Worm (Caenorhabditis elegans) whole organism, L3 larva: ENCODE data around the gene sra-34.

Experiments used
- R02D3.7 ChIP-seq: fragments of 150-350 bp; optimal IDR thresholded peaks from 2 replicates; lab custom pipeline; 2014; ENCODE audit warnings: missing biosample characterization, missing genetic modification characterization
- ama-1 ChIP-seq: fragments of 150-350 bp; optimal IDR thresholded peaks from 2 replicates; lab custom pipeline; 2018
- ceh-16 ChIP-seq: sonication (generic microtip); optimal IDR thresholded peaks from 2 replicates; lab custom pipeline; 2017; ENCODE audit warnings: missing biosample characterization, missing genetic modification characterization
- ceh-82 ChIP-seq: fragments of 150-350 bp; optimal IDR thresholded peaks from 2 replicates; lab custom pipeline; 2014; ENCODE audit warnings: missing biosample characterization, missing genetic modification characterization
- ceh-9 ChIP-seq: sonication (generic microtip); optimal IDR thresholded peaks from 2 replicates; lab custom pipeline; 2018; ENCODE audit warnings: missing biosample characterization, missing genetic modification characterization
- daf-12 ChIP-seq: fragments of 150-350 bp; optimal IDR thresholded peaks from 2 replicates; lab custom pipeline; 2014; ENCODE audit warnings: missing biosample characterization, missing genetic modification reagents, missing genetic modification characterization
- elt-1 ChIP-seq: fragments of 150-350 bp; optimal IDR thresholded peaks from 2 replicates; lab custom pipeline; 2014; ENCODE audit warnings: missing biosample characterization, missing genetic modification characterization
- elt-2 ChIP-seq: sonication (generic microtip); optimal IDR thresholded peaks from 2 replicates; lab custom pipeline; 2016; ENCODE audit warnings: missing genetic modification reagents, mild to moderate bottlenecking, missing genetic modification characterization, missing compliant biosample characterization
- elt-3 ChIP-seq, 3 experiments: fragments of 150-350 bp in 1 of 3; sonication (generic microtip) in 2 of 3; optimal IDR thresholded peaks; 2 replicates in 2 of 3; 4 replicates in 1 of 3; lab custom pipeline; 2014 to 2017; ENCODE audit warnings: missing biosample characterization in 3 of 3, missing genetic modification characterization in 3 of 3
- eor-1 ChIP-seq, 2 experiments: fragments of 150-350 bp; optimal IDR thresholded peaks; 2 replicates each; lab custom pipeline; 2014 to 2018; ENCODE audit warnings: missing biosample characterization in 2 of 2, missing genetic modification characterization in 2 of 2
- fkh-10 ChIP-seq: sonication (generic microtip); optimal IDR thresholded peaks from 2 replicates; lab custom pipeline; 2017; ENCODE audit warnings: missing biosample characterization, missing genetic modification reagents, missing genetic modification characterization
- fkh-2 ChIP-seq: fragments of 150-350 bp; optimal IDR thresholded peaks from 2 replicates; lab custom pipeline; 2014; ENCODE audit warnings: missing biosample characterization, missing genetic modification reagents, missing genetic modification characterization
- fos-1 ChIP-seq: fragments of 150-350 bp; optimal IDR thresholded peaks from 2 replicates; lab custom pipeline; 2014; ENCODE audit warnings: missing biosample characterization, missing genetic modification characterization
- hmg-11 ChIP-seq: sonication (generic microtip); optimal IDR thresholded peaks from 2 replicates; lab custom pipeline; 2016; ENCODE audit warnings: missing genetic modification characterization, missing compliant biosample characterization
- jun-1 ChIP-seq: fragments of 150-350 bp; optimal IDR thresholded peaks from 2 replicates; lab custom pipeline; 2014; ENCODE audit warnings: missing biosample characterization, missing genetic modification reagents, missing genetic modification characterization
- lin-15B ChIP-seq: fragments of 150-350 bp; optimal IDR thresholded peaks from 2 replicates; lab custom pipeline; 2014; ENCODE audit warnings: missing biosample characterization, missing genetic modification characterization
- lin-39 ChIP-seq: fragments of 150-350 bp; optimal IDR thresholded peaks from 2 replicates; lab custom pipeline; 2018; ENCODE audit warnings: missing biosample characterization, missing genetic modification reagents, missing genetic modification characterization
- lsy-12 ChIP-seq: sonication (generic microtip); optimal IDR thresholded peaks from 2 replicates; lab custom pipeline; 2016; ENCODE audit warnings: mild to moderate bottlenecking, missing genetic modification characterization, missing compliant biosample characterization
- mdl-1 ChIP-seq: fragments of 150-350 bp; optimal IDR thresholded peaks from 2 replicates; lab custom pipeline; 2014; ENCODE audit warnings: missing biosample characterization, missing genetic modification characterization
- nfya-1 ChIP-seq: sonication (generic microtip); optimal IDR thresholded peaks from 2 replicates; lab custom pipeline; 2017; ENCODE audit warnings: missing genetic modification characterization, mild to moderate bottlenecking, missing compliant biosample characterization, antibody characterized with exemption, moderate library complexity; ENCODE audit not compliant: insufficient read depth
- nhr-11 ChIP-seq: fragments of 150-350 bp; optimal IDR thresholded peaks from 2 replicates; lab custom pipeline; 2014; ENCODE audit warnings: missing biosample characterization, missing genetic modification characterization
- nhr-12 ChIP-seq: fragments of 150-350 bp; optimal IDR thresholded peaks from 2 replicates; lab custom pipeline; 2014; ENCODE audit warnings: missing biosample characterization, missing genetic modification characterization
- nhr-23 ChIP-seq: fragments of 150-350 bp; optimal IDR thresholded peaks from 2 replicates; lab custom pipeline; 2014; ENCODE audit warnings: missing biosample characterization, missing genetic modification reagents, missing genetic modification characterization
- nhr-237 ChIP-seq: fragments of 150-350 bp; optimal IDR thresholded peaks from 2 replicates; lab custom pipeline; 2014; ENCODE audit warnings: missing biosample characterization, missing genetic modification characterization
- nhr-28 ChIP-seq: fragments of 150-350 bp; optimal IDR thresholded peaks from 2 replicates; lab custom pipeline; 2014; ENCODE audit warnings: missing biosample characterization, missing genetic modification characterization
- nhr-43 ChIP-seq: sonication (generic microtip); optimal IDR thresholded peaks from 2 replicates; lab custom pipeline; 2016; ENCODE audit warnings: mild to moderate bottlenecking, missing genetic modification characterization, missing compliant biosample characterization; ENCODE audit not compliant: poor library complexity, severe bottlenecking
- nhr-67 ChIP-seq: fragments of 150-350 bp; optimal IDR thresholded peaks from 2 replicates; lab custom pipeline; 2014; ENCODE audit warnings: missing biosample characterization, missing genetic modification characterization
- nhr-76 ChIP-seq: fragments of 150-350 bp; sonication (generic microtip); optimal IDR thresholded peaks from 5 replicates; lab custom pipeline; 2014; ENCODE audit warnings: missing biosample characterization, missing genetic modification characterization
- pha-4 ChIP-seq: fragments of 150-350 bp; optimal IDR thresholded peaks from 2 replicates; lab custom pipeline; 2014; ENCODE audit warnings: missing biosample characterization, missing genetic modification reagents, missing genetic modification characterization
- pqm-1 ChIP-seq: fragments of 150-350 bp; optimal IDR thresholded peaks from 2 replicates; lab custom pipeline; 2017; ENCODE audit warnings: missing biosample characterization, missing genetic modification characterization, inconsistent platforms
- sea-2 ChIP-seq: fragments of 150-350 bp; sonication (generic microtip); optimal IDR thresholded peaks from 4 replicates; lab custom pipeline; 2014; ENCODE audit warnings: missing biosample characterization, missing genetic modification reagents, missing genetic modification characterization
- snpc-4 ChIP-seq: fragments of 150-350 bp; optimal IDR thresholded peaks from 2 replicates; lab custom pipeline; 2014; ENCODE audit warnings: missing biosample characterization, missing genetic modification characterization
- tbx-2 ChIP-seq: sonication (generic microtip); optimal IDR thresholded peaks from 2 replicates; lab custom pipeline; 2016; ENCODE audit warnings: mild to moderate bottlenecking, missing genetic modification characterization, missing compliant biosample characterization
- unc-62 ChIP-seq: fragments of 150-350 bp; sonication (generic microtip); optimal IDR thresholded peaks from 4 replicates; lab custom pipeline; 2014; ENCODE audit warnings: missing biosample characterization, missing genetic modification reagents, missing genetic modification characterization

The sra-34 gene

ce11 chrII:4516291-4516690, 27.2 kb downstream of the sra-34 start:
- TF ChIP-seq nhr-28 (tag; lab: Kevin White, UChicago): no peak
- TF ChIP-seq lin-15B (tag; lab: Kevin White, UChicago): no peak
- TF ChIP-seq ama-1 (lab: Kevin White, UChicago): no peak
- no peak for TF ChIP-seq ceh-16
- TF ChIP-seq elt-1: no peak
- no peak for TF ChIP-seq snpc-4
- TF ChIP-seq R02D3.7 (tag; lab: Kevin White, UChicago): no peak

- no peak for TF ChIP-seq nhr-76 (tag; lab: Kevin White, UChicago)
- no peak for TF ChIP-seq nhr-67 (tag; lab: Kevin White, UChicago)
- TF ChIP-seq lsy-12 (tag; lab: Kevin White, UChicago): no peak
- TF ChIP-seq ama-1 (lab: Kevin White, UChicago): no peak
- TF ChIP-seq fkh-2 (tag; lab: Kevin White, UChicago): no peak
- TF ChIP-seq tbx-2 (tag; lab: Kevin White, UChicago): no peak
- TF ChIP-seq nhr-12 (tag; lab: Kevin White, UChicago): no peak
- TF ChIP-seq R02D3.7 (tag; lab: Kevin White, UChicago): no peak
- TF ChIP-seq pha-4: no peak
- no peak for TF ChIP-seq eor-1 (tag; optimal IDR thresholded peaks at IDR 0.05; lab: Kevin White, UChicago)
- no peak for TF ChIP-seq sea-2 (GFP tag; lab: Kevin White, UChicago)
- no peak for TF ChIP-seq ceh-16
- no peak for TF ChIP-seq lin-15B (tag; lab: Kevin White, UChicago)
- TF ChIP-seq ceh-82: no peak
- TF ChIP-seq, all 47 proteins: peak for 0
These were observed 31.6 kb downstream of the sra-34 start, which contains the start of gene cyp-23A1 for ce11 chrII:4511911-4512310. TSS of gene cyp-23A1 (plus strand) at chrII:4512211.

ce11 chrII:4510684-4511083, 32.8 kb downstream of the sra-34 start:
- TF ChIP-seq ceh-9 (tag; lab: Kevin White, UChicago): no peak
- TF ChIP-seq nhr-23: peak; percentile 7
- TF ChIP-seq eor-1 (tag; optimal IDR thresholded peaks at IDR 0.05; lab: Kevin White, UChicago): no peak

ce11 chrII:4507669-4508068, 35.8 kb downstream of the sra-34 start:
- peak; percentile 60 for TF ChIP-seq elt-2 (tag; lab: Kevin White, UChicago)
- no peak for TF ChIP-seq nhr-23
- no peak for TF ChIP-seq unc-62 (GFP tag; lab: Kevin White, UChicago)
- peak; percentile 63 for TF ChIP-seq pqm-1 (tag; lab: Kevin White, UChicago)
- no peak for TF ChIP-seq daf-12
- TF ChIP-seq pha-4: peak; percentile 94
- TF ChIP-seq nhr-237 (tag; lab: Kevin White, UChicago): no peak
- no peak for TF ChIP-seq R02D3.7 (tag; lab: Kevin White, UChicago)
- peak; percentile 12 for TF ChIP-seq nfya-1 (tag; lab: Kevin White, UChicago)
- TF ChIP-seq fkh-2 (tag; lab: Kevin White, UChicago): no peak
- no peak for TF ChIP-seq fos-1 (tag; lab: Kevin White, UChicago)

ce11 chrII:4506552-4507291, 36.7 kb downstream of the sra-34 start:
- TF ChIP-seq nhr-28 (tag; lab: Kevin White, UChicago): no peak
- peak; percentile 35 for TF ChIP-seq lin-15B (tag; lab: Kevin White, UChicago)
- TF ChIP-seq daf-12: no peak
- TF ChIP-seq nfya-1 (tag; lab: Kevin White, UChicago): peak; percentile 93
- TF ChIP-seq fkh-10: peak; percentile 39
- peak; percentile 28 for TF ChIP-seq jun-1 (tag; lab: Kevin White, UChicago)
- TF ChIP-seq nhr-43 (tag; lab: Kevin White, UChicago): no peak
- peak; percentile 56 for TF ChIP-seq elt-2 (tag; lab: Kevin White, UChicago)
- TF ChIP-seq elt-3 (tag; optimal IDR thresholded peaks at IDR 0.05; lab: Kevin White, UChicago): no peak
- peak; percentile 46 for TF ChIP-seq lin-39 (tag; lab: Kevin White, UChicago)
- TF ChIP-seq ama-1 (lab: Kevin White, UChicago): peak; percentile 19
- no peak for TF ChIP-seq ceh-82
- TF ChIP-seq pqm-1 (tag; lab: Kevin White, UChicago): peak; percentile 40
- peak; percentile 11 for TF ChIP-seq unc-62 (GFP tag; lab: Kevin White, UChicago)
- peak; percentile 86 for TF ChIP-seq hmg-11 (tag; lab: Kevin White, UChicago)
- TF ChIP-seq nhr-11 (tag; lab: Kevin White, UChicago): peak; percentile 22
- TF ChIP-seq mdl-1: peak; percentile 22
- TF ChIP-seq snpc-4: peak; percentile 34
- TF ChIP-seq ceh-9 (tag; lab: Kevin White, UChicago): no peak
- peak; percentile 77 for TF ChIP-seq pha-4
- TF ChIP-seq, all 47 proteins: peak for 14
